Worm (Caenorhabditis elegans): ENCODE data around the gene ltah-1.1.

ltah-1.1 gene

ce11 chrIV:12265877-12266276 is 13.5 kb upstream of the ltah-1.1 start:
- TF ChIP-seq ceh-79 (tag; optimal IDR thresholded peaks at IDR 0.05) (no peak), ekl-4 (GFP tag; IDR thresholded peaks at IDR 0.05) (no peak), ets-4 (GFP tag; optimal IDR thresholded peaks at IDR 0.05) (no peak), zim-3 (tag; optimal IDR thresholded peaks at IDR 0.05) (no peak), F22D6.2 (tag; optimal IDR thresholded peaks at IDR 0.05) (no peak)

ce11 chrIV:12268272-12269045 is 11.0 kb upstream of the ltah-1.1 start, which contains the start of the genes ppm-1.H and rpl-34:
ppm-1.H (minus strand) TSS chrIV:12268322.
rpl-34 (plus strand) TSS chrIV:12268995.
- peak; percentile 76 for TF ChIP-seq lsl-1 (GFP tag; optimal IDR thresholded peaks at IDR 0.05)
- peak; percentile 8 for TF ChIP-seq ceh-27 (GFP tag; optimal IDR thresholded peaks at IDR 0.05)
- TF ChIP-seq F23B12.7 (tag; optimal IDR thresholded peaks at IDR 0.05; ENCODE audit: insufficient read depth): peak; percentile 64
- peak; percentile 74 for TF ChIP-seq F33H1.4 (GFP tag; IDR thresholded peaks at IDR 0.05)
- no peak for TF ChIP-seq B0336.3 (GFP tag; IDR thresholded peaks at IDR 0.05)
- peak; percentile 10; the same call in 1 of the 2 replicates for TF ChIP-seq hmg-1.2 (GFP tag; IDR thresholded peaks at IDR 0.05)
- TF ChIP-seq K11D2.4 (GFP tag; IDR thresholded peaks at IDR 0.05): 0 out of 2 replicates have a peak, but pooled peaks have one; percentile 18
- peak; percentile 59 for TF ChIP-seq snpc-3.4 (tag; optimal IDR thresholded peaks at IDR 0.05)
- TF ChIP-seq efl-1 (GFP tag; optimal IDR thresholded peaks at IDR 0.05): peak; percentile 39
- no peak for TF ChIP-seq zim-3 (tag; optimal IDR thresholded peaks at IDR 0.05)
- peak; percentile 8 for TF ChIP-seq F49E8.2 (tag; optimal IDR thresholded peaks at IDR 0.05; ENCODE audit: insufficient read depth)
- no peak for TF ChIP-seq snpc-1.3 (tag; optimal IDR thresholded peaks at IDR 0.05; ENCODE audit: insufficient read depth)
- TF ChIP-seq tbx-9 (tag; optimal IDR thresholded peaks at IDR 0.05; ENCODE audit: borderline replicate concordance): no peak
- TF ChIP-seq lsy-27 (tag; optimal IDR thresholded peaks at IDR 0.05; ENCODE audit: borderline replicate concordance, insufficient read depth): no peak
- TF ChIP-seq attf-3 (GFP tag; conservative IDR thresholded peaks at IDR 0.05): peak; percentile 40; the same call in 1 of the 2 replicates
- TF ChIP-seq lin-35 (GFP tag; optimal IDR thresholded peaks at IDR 0.05): peak in 1 of 3 experiments; percentile 46
- no peak for TF ChIP-seq hlh-26 (GFP tag; conservative IDR thresholded peaks at IDR 0.05)
- TF ChIP-seq snpc-4 (GFP tag; optimal IDR thresholded peaks at IDR 0.05): no peak
- peak in 3 of 4 experiments; percentile 7 to 48 (median 29) for TF ChIP-seq snpc-4 (tag; optimal IDR thresholded peaks at IDR 0.05)
- no peak for TF ChIP-seq madf-8 (GFP tag; conservative IDR thresholded peaks at IDR 0.05)
- peak; percentile 43 for TF ChIP-seq attf-5 (GFP tag; optimal IDR thresholded peaks at IDR 0.05)

- TF ChIP-seq xnd-1 (tag; optimal IDR thresholded peaks at IDR 0.05) (no peak), ZK185.1 (tag; optimal IDR thresholded peaks at IDR 0.05; ENCODE audit: poor library complexity, severe bottlenecking) (no peak), cebp-2 (GFP tag; IDR thresholded peaks at IDR 0.05) (no peak), akir-1 (GFP tag; optimal IDR thresholded peaks at IDR 0.05) (no peak), nhr-90 (tag; optimal IDR thresholded peaks at IDR 0.05) (no peak), repo-1 (tag; optimal IDR thresholded peaks at IDR 0.05) (no peak), ztf-28 (GFP tag; IDR thresholded peaks at IDR 0.05) (no peak), F57A8.1 (GFP tag; optimal IDR thresholded peaks at IDR 0.05) (no peak), sdz-38 (tag; optimal IDR thresholded peaks at IDR 0.05) (no peak)
Measured at ce11 chrIV:12270392-12270791, 9.0 kb upstream of the ltah-1.1 start, which contains the start of gene C42C1.3. C42C1.3 (minus strand) TSS chrIV:12270492.

Data from whole organism, young adult.